Worm (Caenorhabditis elegans) whole organism, young adult: ENCODE data around the gene Y53G8AL.3.

Experiments used
- B0336.3 ChIP-seq: fragments of 200-800 bp; sonication (Bioruptor generic); IDR thresholded peaks from 2 replicates; pipeline ENCODE4 v1.3.6; 2022; ENCODE audit warnings: missing genetic modification characterization, missing compliant biosample characterization
- F10E7.11 ChIP-seq: sonication (generic microtip); optimal IDR thresholded peaks from 2 replicates; lab custom pipeline; 2017; ENCODE audit warnings: mild to moderate bottlenecking, missing genetic modification characterization, moderate library complexity, missing compliant biosample characterization
- F49E8.2 ChIP-seq: sonication (generic microtip); optimal IDR thresholded peaks from 3 replicates; lab custom pipeline; 2017; ENCODE audit warnings: missing genetic modification characterization, mild to moderate bottlenecking, missing compliant biosample characterization, antibody characterized with exemption, moderate library complexity; ENCODE audit not compliant: insufficient read depth
- ama-1 ChIP-seq, 3 experiments: fragments of 150-350 bp in 1 of 3; sonication (generic microtip) in 2 of 3; optimal IDR thresholded peaks; 2 replicates each; lab custom pipeline; 2014 to 2018; ENCODE audit warnings: missing biosample characterization in 2 of 3, missing genetic modification characterization in 2 of 3, missing genetic modification reagents in 2 of 3
- let-526 ChIP-seq: fragments of 200-800 bp; sonication (Bioruptor generic); IDR thresholded peaks from 2 replicates; pipeline ENCODE4 v1.3.6; 2022; ENCODE audit warnings: missing genetic modification reagents, missing genetic modification characterization, missing compliant biosample characterization
- pha-4 ChIP-seq: fragments of 150-350 bp; sonication (generic microtip); optimal IDR thresholded peaks from 2 replicates; lab custom pipeline; 2014; ENCODE audit warnings: missing biosample characterization, missing genetic modification reagents, missing genetic modification characterization
- ztf-22 ChIP-seq: fragments of 200-800 bp; sonication (Bioruptor generic); optimal IDR thresholded peaks from 2 replicates; lab custom pipeline; 2018; ENCODE audit warnings: mild to moderate bottlenecking, missing genetic modification characterization, moderate library complexity, missing compliant biosample characterization

DNA sequence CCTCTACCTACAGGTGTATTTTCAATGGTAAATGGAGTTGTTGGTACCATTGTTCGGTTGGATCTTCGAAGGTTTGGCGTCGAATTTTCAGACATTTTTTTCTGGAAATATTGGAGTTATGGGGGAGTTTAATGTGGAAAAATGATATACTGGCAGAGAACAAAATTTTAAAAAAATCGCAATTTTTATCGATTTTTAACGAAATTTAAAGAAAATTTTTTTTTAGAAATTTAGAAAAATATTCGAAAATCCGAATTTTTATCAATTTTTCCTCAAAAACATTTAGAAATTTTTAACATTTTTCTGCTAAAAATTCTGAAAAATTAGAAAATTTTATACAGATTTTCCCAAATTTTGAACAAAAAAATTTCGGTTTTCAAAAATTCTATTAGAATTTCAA, 25.7 kb upstream of the Y53G8AL.3 start, which contains the start of gene Y53G8AM.8:
- TF ChIP-seq ama-1 (optimal IDR thresholded peaks at IDR 0.05; lab: Kevin White, UChicago) (no peak), ama-1 (GFP tag; optimal IDR thresholded peaks at IDR 0.05; lab: Kevin White, UChicago) (no peak), ztf-22 (GFP tag; lab: Kevin White, UChicago) (no peak), pha-4 (tag; lab: Kevin White, UChicago) (no peak), let-526 (GFP tag; lab: Robert Waterston, UW) (no peak), F49E8.2 (tag; lab: Kevin White, UChicago) (no peak), F10E7.11 (tag; lab: Kevin White, UChicago) (no peak), B0336.3 (GFP tag; lab: Robert Waterston, UW) (no peak)
